Worm (Caenorhabditis elegans): ENCODE measurements around the gene ZC8.6.

The ZC8.6 gene

DNA sequence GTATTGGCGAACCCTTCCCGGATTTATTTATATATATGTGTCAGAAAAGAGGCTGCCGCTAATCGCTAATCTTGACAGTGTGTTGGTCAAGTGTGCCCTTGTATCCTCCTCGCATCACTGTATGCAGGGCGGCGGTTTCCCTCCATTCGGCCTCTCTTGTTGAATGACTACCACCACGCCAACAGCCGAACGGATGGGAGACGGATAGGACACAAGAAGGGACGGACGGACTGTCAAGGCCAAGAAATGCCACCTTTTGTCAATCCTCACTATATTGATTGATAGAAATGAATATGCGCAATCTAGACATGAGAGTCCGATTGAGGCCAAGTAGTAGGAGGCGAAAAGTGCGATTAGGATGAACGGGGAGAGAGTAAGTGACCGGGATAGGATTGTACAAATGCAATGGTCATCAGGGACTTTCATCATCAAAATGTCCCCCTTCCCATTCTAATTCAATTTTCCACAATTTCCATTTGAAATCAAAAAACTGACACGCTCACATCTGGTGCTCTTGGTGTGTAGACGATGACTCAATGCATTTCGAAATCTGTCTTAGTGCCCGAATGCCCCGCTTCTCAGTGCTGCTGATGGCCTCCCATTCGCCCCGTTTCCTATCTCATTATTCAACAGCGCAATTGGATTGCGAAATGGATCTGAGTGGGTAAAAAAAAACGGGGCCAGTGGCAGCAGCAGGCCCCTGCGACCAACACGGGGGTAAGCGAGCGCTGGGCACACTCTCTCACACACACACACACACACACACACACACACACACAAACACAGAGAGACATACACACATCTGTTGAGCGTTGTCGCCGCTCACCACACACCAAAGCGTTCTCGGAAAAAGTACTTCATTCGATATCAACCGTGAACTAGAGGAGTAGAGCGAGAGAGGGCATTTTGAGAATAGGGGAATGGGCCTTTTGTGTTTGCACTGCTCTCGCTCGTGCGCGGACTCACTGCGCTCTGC, 35.4 kb downstream of the ZC8.6 start (continued):
- TF ChIP-seq chd-7 (tag; optimal IDR thresholded peaks at IDR 0.05) (peak; percentile 5), F22D6.2 (tag; optimal IDR thresholded peaks at IDR 0.05) (no peak), die-1 (tag; optimal IDR thresholded peaks at IDR 0.05) (peak; percentile 18), nfyb-1 (GFP tag; IDR thresholded peaks at IDR 0.05) (peak; percentile 58), madf-3 (GFP tag; IDR thresholded peaks at IDR 0.05) (0 out of 2 replicates have a peak, but pooled peaks have one; percentile 19), F49E8.2 (tag; optimal IDR thresholded peaks at IDR 0.05; ENCODE audit: insufficient read depth) (no peak), bed-2 (GFP tag; IDR thresholded peaks at IDR 0.05) (no peak), let-526 (GFP tag; IDR thresholded peaks at IDR 0.05) (0 out of 2 replicates have a peak, but pooled peaks have one; percentile 39), hlh-26 (GFP tag; conservative IDR thresholded peaks at IDR 0.05) (no peak), K12H6.12 (tag; optimal IDR thresholded peaks at IDR 0.05) (peak; percentile 75), Y53G8AR.9 (GFP tag; conservative IDR thresholded peaks at IDR 0.05) (no peak), cebp-1 (GFP tag; IDR thresholded peaks at IDR 0.05) (peak; percentile 82), cebp-1 (tag; optimal IDR thresholded peaks at IDR 0.05) (peak; percentile 98), mcd-1 (GFP tag; IDR thresholded peaks at IDR 0.05) (0 out of 2 replicates have a peak, but pooled peaks have one; percentile 41)

DNA sequence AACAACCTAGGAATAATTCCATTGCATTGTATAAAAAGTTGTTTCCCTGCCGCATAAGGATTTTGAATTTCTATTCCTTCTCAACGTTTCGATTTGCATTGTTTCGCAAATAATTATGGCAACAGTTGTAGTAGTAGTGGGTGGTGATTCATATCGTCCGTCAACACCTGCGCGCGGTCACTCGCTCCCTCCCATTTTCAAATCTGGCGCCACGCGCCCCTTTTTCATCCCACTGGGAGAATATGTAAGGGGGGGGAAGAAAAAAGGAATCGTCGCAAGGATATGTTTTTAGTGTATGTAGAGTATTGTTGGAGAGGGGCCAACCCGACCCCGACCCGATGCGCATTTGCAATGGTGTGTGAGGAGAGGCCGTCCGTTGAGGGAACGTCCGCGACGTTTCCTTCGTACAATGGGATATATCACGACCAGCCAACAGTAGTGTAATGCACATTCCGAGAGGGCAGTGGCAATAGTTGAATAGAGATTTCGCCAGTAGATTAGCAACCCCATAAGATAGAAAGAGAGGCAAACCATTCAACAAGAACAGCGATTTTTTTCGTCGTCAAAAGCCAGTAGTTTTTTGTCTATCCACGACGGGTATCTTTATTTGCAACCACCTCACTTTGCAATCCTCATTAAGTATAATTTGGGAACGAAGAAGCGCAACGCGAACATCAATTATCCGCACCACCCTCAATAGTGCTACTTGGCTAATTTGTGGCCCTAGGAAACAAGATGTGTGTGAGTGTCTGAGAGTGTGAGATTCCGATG, 36.3 kb downstream of the ZC8.6 start:
- 0 out of 2 replicates have a peak, but pooled peaks have one; percentile 46 for TF ChIP-seq F37B4.10 (GFP tag; IDR thresholded peaks at IDR 0.05)
- TF ChIP-seq mcd-1 (GFP tag; IDR thresholded peaks at IDR 0.05), result 0 out of 2 replicates have a peak, but pooled peaks have one; percentile 16
- no peak for TF ChIP-seq rec-8 (tag; optimal IDR thresholded peaks at IDR 0.05)
- TF ChIP-seq Y53G8AR.9 (GFP tag; conservative IDR thresholded peaks at IDR 0.05), result peak; percentile 28; the same call in 1 of the 2 replicates
- no peak for TF ChIP-seq nfya-1 (tag; optimal IDR thresholded peaks at IDR 0.05; ENCODE audit: borderline replicate concordance, insufficient read depth)
- peak; percentile 26; the same call in 1 of the 2 replicates for TF ChIP-seq bed-2 (GFP tag; IDR thresholded peaks at IDR 0.05)
- no peak for TF ChIP-seq ets-4 (GFP tag; optimal IDR thresholded peaks at IDR 0.05)
- TF ChIP-seq egrh-3 (GFP tag; IDR thresholded peaks at IDR 0.05), result no peak
- TF ChIP-seq unc-130 (GFP tag; optimal IDR thresholded peaks at IDR 0.05), result no peak
- TF ChIP-seq attf-5 (GFP tag; optimal IDR thresholded peaks at IDR 0.05), result no peak
- no peak for TF ChIP-seq hrde-1 (tag; optimal IDR thresholded peaks at IDR 0.05; ENCODE audit: borderline replicate concordance)
- TF ChIP-seq lin-35 (GFP tag; optimal IDR thresholded peaks at IDR 0.05), result no peak
- TF ChIP-seq F55B11.4 (tag; optimal IDR thresholded peaks at IDR 0.05; ENCODE audit: borderline replicate concordance, insufficient read depth), result no peak
- no peak for TF ChIP-seq ceh-27 (GFP tag; optimal IDR thresholded peaks at IDR 0.05)
- TF ChIP-seq efl-1 (GFP tag; optimal IDR thresholded peaks at IDR 0.05), result no peak
- TF ChIP-seq K11D2.4 (GFP tag; IDR thresholded peaks at IDR 0.05), result no peak
- TF ChIP-seq hlh-12 (tag; optimal IDR thresholded peaks at IDR 0.05), result no peak
- no peak for TF ChIP-seq nhr-179 (tag; optimal IDR thresholded peaks at IDR 0.05)
- peak; percentile 31; the same call in 1 of the 2 replicates for TF ChIP-seq pbrm-1 (GFP tag; IDR thresholded peaks at IDR 0.05)
- TF ChIP-seq akir-1 (GFP tag; optimal IDR thresholded peaks at IDR 0.05), result peak; percentile 27

DNA sequence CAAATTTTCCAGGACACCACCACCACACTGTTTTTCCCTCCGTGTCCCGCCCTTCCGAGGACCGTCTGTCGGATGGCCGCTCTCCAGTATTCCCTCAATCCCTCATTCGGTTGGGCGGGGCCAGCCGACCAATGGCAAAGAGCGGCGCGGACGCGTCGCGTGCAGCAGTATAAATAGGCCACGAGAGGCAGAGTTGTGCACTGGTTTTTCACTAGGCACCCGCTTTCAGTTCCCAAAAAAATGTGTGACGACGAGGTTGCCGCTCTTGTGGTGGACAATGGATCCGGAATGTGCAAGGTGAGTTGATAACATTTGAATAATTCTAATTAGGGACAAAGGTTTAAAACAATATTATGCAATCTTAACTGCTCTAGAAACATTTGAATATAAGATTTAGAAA, 37.0 kb downstream of the ZC8.6 start, which contains the start of gene act-4:
Gene act-4 (plus strand): TSS at position 200 of the 400 bp plus-strand sequence.
- TF ChIP-seq atf-7 (tag; optimal IDR thresholded peaks at IDR 0.05) (peak; percentile 40), ceh-27 (GFP tag; optimal IDR thresholded peaks at IDR 0.05) (peak; percentile 68), ceh-91 (GFP tag; IDR thresholded peaks at IDR 0.05) (no peak), nfyb-1 (GFP tag; IDR thresholded peaks at IDR 0.05) (peak; percentile 97), somi-1 (GFP tag; optimal IDR thresholded peaks at IDR 0.05) (peak; percentile 41), ZK185.1 (tag; optimal IDR thresholded peaks at IDR 0.05; ENCODE audit: poor library complexity, severe bottlenecking) (peak; percentile 1), F52B5.7 (tag; optimal IDR thresholded peaks at IDR 0.05) (peak; percentile 34), gei-17 (GFP tag; optimal IDR thresholded peaks at IDR 0.05) (peak; percentile 3), T07F8.4 (tag; optimal IDR thresholded peaks at IDR 0.05) (no peak), chd-7 (tag; optimal IDR thresholded peaks at IDR 0.05) (peak; percentile 6), lin-40 (tag; optimal IDR thresholded peaks at IDR 0.05) (peak; percentile 26), sea-2 (GFP tag; IDR thresholded peaks at IDR 0.05) (0 out of 2 replicates have a peak, but pooled peaks have one; percentile 54), hmg-1.2 (GFP tag; IDR thresholded peaks at IDR 0.05) (peak; percentile 27; the same call in 1 of the 2 replicates), pbrm-1 (GFP tag; IDR thresholded peaks at IDR 0.05) (0 out of 2 replicates have a peak, but pooled peaks have one; percentile 28), egrh-3 (GFP tag; IDR thresholded peaks at IDR 0.05) (peak; percentile 43; the same call in 1 of the 2 replicates)

Data from whole organism, young adult.